Worm (Caenorhabditis elegans) whole organism, mixed stage, embryonic: ENCODE results near the gene srlf-5.

Source experiments
- M03D4.4 ChIP-seq: sonication (generic microtip); optimal IDR thresholded peaks from 2 replicates; lab custom pipeline; 2017; ENCODE audit warnings: mild to moderate bottlenecking, missing genetic modification characterization, missing compliant biosample characterization
- blmp-1 ChIP-seq: fragments of 150-350 bp; optimal IDR thresholded peaks from 2 replicates; lab custom pipeline; 2014; ENCODE audit warnings: missing biosample characterization, missing genetic modification characterization
- ceh-39 ChIP-seq: fragments of 150-350 bp; optimal IDR thresholded peaks from 2 replicates; lab custom pipeline; 2014; ENCODE audit warnings: missing biosample characterization, missing genetic modification characterization
- ceh-43 ChIP-seq: fragments of 200-800 bp; sonication (Bioruptor generic); optimal IDR thresholded peaks from 2 replicates; lab custom pipeline; 2018; ENCODE audit warnings: mild to moderate bottlenecking, missing genetic modification characterization, moderate library complexity, missing compliant biosample characterization
- ceh-83 ChIP-seq: fragments of 200-800 bp; sonication (Bioruptor generic); optimal IDR thresholded peaks from 2 replicates; lab custom pipeline; 2018; ENCODE audit warnings: mild to moderate bottlenecking, missing genetic modification characterization, missing compliant biosample characterization
- ces-1 ChIP-seq: fragments of 150-350 bp; optimal IDR thresholded peaks from 2 replicates; lab custom pipeline; 2014; ENCODE audit warnings: missing biosample characterization, missing genetic modification reagents, missing genetic modification characterization
- cnd-1 ChIP-seq: fragments of 200-800 bp; sonication (Bioruptor generic); optimal IDR thresholded peaks from 2 replicates; lab custom pipeline; 2018; ENCODE audit warnings: mild to moderate bottlenecking, missing genetic modification characterization, missing compliant biosample characterization
- drap-1 ChIP-seq: fragments of 200-800 bp; sonication (Bioruptor generic); optimal IDR thresholded peaks from 3 replicates; lab custom pipeline; 2018; ENCODE audit warnings: mild to moderate bottlenecking, missing genetic modification characterization, missing compliant biosample characterization
- elt-1 ChIP-seq: sonication (generic microtip); optimal IDR thresholded peaks from 2 replicates; lab custom pipeline; 2017; ENCODE audit warnings: missing genetic modification characterization, mild to moderate bottlenecking, missing compliant biosample characterization, antibody characterized with exemption, moderate library complexity, borderline replicate concordance; ENCODE audit not compliant: insufficient read depth
- elt-3 ChIP-seq: fragments of 150-350 bp; optimal IDR thresholded peaks from 2 replicates; lab custom pipeline; 2014; ENCODE audit warnings: missing biosample characterization, missing genetic modification characterization
- flh-1 ChIP-seq: fragments of 200-800 bp; sonication (Bioruptor generic); optimal IDR thresholded peaks from 2 replicates; lab custom pipeline; 2018; ENCODE audit warnings: mild to moderate bottlenecking, missing genetic modification characterization, moderate library complexity, missing compliant biosample characterization
- ham-2 ChIP-seq: fragments of 200-800 bp; sonication (Bioruptor generic); optimal IDR thresholded peaks from 2 replicates; lab custom pipeline; 2018; ENCODE audit warnings: mild to moderate bottlenecking, missing genetic modification characterization, missing compliant biosample characterization
- hlh-1 ChIP-seq: fragments of 150-350 bp; optimal IDR thresholded peaks from 2 replicates; lab custom pipeline; 2014; ENCODE audit warnings: missing biosample characterization, missing genetic modification reagents, missing genetic modification characterization
- lin-32 ChIP-seq: fragments of 200-800 bp; sonication (Bioruptor generic); optimal IDR thresholded peaks from 2 replicates; lab custom pipeline; 2018; ENCODE audit warnings: mild to moderate bottlenecking, missing genetic modification characterization, missing compliant biosample characterization
- lsy-2 ChIP-seq: fragments of 150-350 bp; optimal IDR thresholded peaks from 2 replicates; lab custom pipeline; 2014; ENCODE audit warnings: missing biosample characterization, missing genetic modification characterization
- mep-1 ChIP-seq: fragments of 150-350 bp; optimal IDR thresholded peaks from 2 replicates; lab custom pipeline; 2017; ENCODE audit warnings: missing biosample characterization, missing genetic modification reagents, missing genetic modification characterization, inconsistent platforms
- mls-2 ChIP-seq: sonication (generic microtip); optimal IDR thresholded peaks from 2 replicates; lab custom pipeline; 2016; ENCODE audit warnings: mild to moderate bottlenecking, missing genetic modification characterization, moderate library complexity, missing compliant biosample characterization
- nhr-12 ChIP-seq: fragments of 150-350 bp; optimal IDR thresholded peaks from 2 replicates; lab custom pipeline; 2014; ENCODE audit warnings: missing biosample characterization, missing genetic modification characterization
- nhr-2 ChIP-seq: fragments of 150-350 bp; optimal IDR thresholded peaks from 2 replicates; lab custom pipeline; 2014; ENCODE audit warnings: missing biosample characterization, missing genetic modification characterization
- nhr-237 ChIP-seq: fragments of 150-350 bp; optimal IDR thresholded peaks from 2 replicates; lab custom pipeline; 2014; ENCODE audit warnings: missing biosample characterization, missing genetic modification characterization
- nhr-28 ChIP-seq: fragments of 150-350 bp; optimal IDR thresholded peaks from 2 replicates; lab custom pipeline; 2014; ENCODE audit warnings: missing biosample characterization, missing genetic modification characterization
- pha-4 ChIP-seq: fragments of 150-350 bp; optimal IDR thresholded peaks from 2 replicates; lab custom pipeline; 2018; ENCODE audit warnings: missing biosample characterization, missing genetic modification reagents, missing genetic modification characterization
- sem-2 ChIP-seq: fragments of 200-800 bp; sonication (Bioruptor generic); optimal IDR thresholded peaks from 2 replicates; lab custom pipeline; 2018; ENCODE audit warnings: mild to moderate bottlenecking, missing genetic modification characterization, missing compliant biosample characterization
- snpc-4 ChIP-seq: fragments of 150-350 bp; optimal IDR thresholded peaks from 2 replicates; lab custom pipeline; 2014; ENCODE audit warnings: missing biosample characterization, missing genetic modification characterization
- sptf-1 ChIP-seq: sonication (generic microtip); optimal IDR thresholded peaks from 2 replicates; lab custom pipeline; 2017; ENCODE audit warnings: mild to moderate bottlenecking, missing genetic modification characterization, moderate library complexity, missing compliant biosample characterization
- tbx-8 ChIP-seq: fragments of 200-800 bp; sonication (Bioruptor generic); optimal IDR thresholded peaks from 2 replicates; lab custom pipeline; 2018; ENCODE audit warnings: mild to moderate bottlenecking, missing genetic modification characterization, moderate library complexity, missing compliant biosample characterization
- unc-39 ChIP-seq: fragments of 150-350 bp; optimal IDR thresholded peaks from 2 replicates; lab custom pipeline; 2014; ENCODE audit warnings: missing biosample characterization, missing genetic modification characterization
- unc-62 ChIP-seq: fragments of 150-350 bp; optimal IDR thresholded peaks from 2 replicates; lab custom pipeline; 2014; ENCODE audit warnings: missing biosample characterization, missing genetic modification reagents, missing genetic modification characterization
- zip-8 ChIP-seq: fragments of 150-350 bp; optimal IDR thresholded peaks from 2 replicates; lab custom pipeline; 2014; ENCODE audit warnings: missing biosample characterization, missing genetic modification characterization
- ztf-11 ChIP-seq: fragments of 150-350 bp; optimal IDR thresholded peaks from 2 replicates; lab custom pipeline; 2014; ENCODE audit warnings: missing biosample characterization, missing genetic modification characterization

Gene srlf-5

ce11 chrIV:12899392-12899791 is 27.1 kb downstream of the srlf-5 start, which contains the start of gene K08D8.9:
K08D8.9 (plus strand) TSS chrIV:12899692.
- TF ChIP-seq nhr-2 (tag; lab: Kevin White, UChicago) (no peak), elt-1 (no peak), ztf-11 (tag; lab: Kevin White, UChicago) (no peak), hlh-1 (no peak), unc-39 (tag; lab: Kevin White, UChicago) (no peak), nhr-28 (tag; lab: Kevin White, UChicago) (no peak)
- TF ChIP-seq, all 35 proteins: peak for 0

ce11 chrIV:12898823-12899222 is 27.7 kb downstream of the srlf-5 start:
- TF ChIP-seq ces-1 (GFP tag; lab: Kevin White, UChicago): no peak
- TF ChIP-seq unc-62 (GFP tag; lab: Kevin White, UChicago): no peak
- no peak for TF ChIP-seq blmp-1 (tag; lab: Kevin White, UChicago)
- TF ChIP-seq lsy-2: no peak
- no peak for TF ChIP-seq sptf-1 (tag; lab: Kevin White, UChicago)
- TF ChIP-seq snpc-4 (tag; lab: Kevin White, UChicago): no peak
- no peak for TF ChIP-seq ceh-43 (GFP tag; lab: Kevin White, UChicago)
- TF ChIP-seq nhr-2 (tag; lab: Kevin White, UChicago): no peak
- TF ChIP-seq ztf-11 (tag; lab: Kevin White, UChicago): no peak
- no peak for TF ChIP-seq elt-3 (tag; lab: Kevin White, UChicago)
- no peak for TF ChIP-seq elt-1
- TF ChIP-seq ceh-83: no peak
- TF ChIP-seq tbx-8 (GFP tag; lab: Kevin White, UChicago): no peak
- TF ChIP-seq drap-1 (GFP tag; lab: Kevin White, UChicago): no peak
- no peak for TF ChIP-seq nhr-237 (tag; lab: Kevin White, UChicago)
- no peak for TF ChIP-seq M03D4.4
- no peak for TF ChIP-seq mls-2 (tag; lab: Kevin White, UChicago)

ce11 chrIV:12897146-12897545 is 29.4 kb downstream of the srlf-5 start:
- TF ChIP-seq lin-32 (GFP tag; lab: Kevin White, UChicago) (no peak), ceh-39 (tag; lab: Kevin White, UChicago) (no peak), flh-1 (GFP tag; lab: Kevin White, UChicago) (no peak), hlh-1 (no peak), zip-8 (tag; lab: Kevin White, UChicago) (no peak), ceh-43 (GFP tag; lab: Kevin White, UChicago) (no peak), nhr-2 (tag; lab: Kevin White, UChicago) (no peak), mep-1 (tag; lab: Kevin White, UChicago) (no peak), nhr-12 (tag; lab: Kevin White, UChicago) (no peak), ham-2 (GFP tag; lab: Kevin White, UChicago) (no peak), ceh-83 (no peak), nhr-28 (tag; lab: Kevin White, UChicago) (no peak), drap-1 (GFP tag; lab: Kevin White, UChicago) (no peak)
- TF ChIP-seq, all 35 proteins: peak for 0

ce11 chrIV:12896371-12896882 is 30.1 kb downstream of the srlf-5 start, which contains the start of gene K08D8.7:
K08D8.7 (plus strand) TSS chrIV:12896832.
- TF ChIP-seq ham-2 (GFP tag; lab: Kevin White, UChicago) (no peak), ceh-39 (tag; lab: Kevin White, UChicago) (no peak), ces-1 (GFP tag; lab: Kevin White, UChicago) (no peak)

ce11 chrIV:12894996-12895395 is 31.5 kb downstream of the srlf-5 start, which contains the start of gene K08D8.11:
K08D8.11 (plus strand) TSS chrIV:12895296.
- TF ChIP-seq elt-3 (tag; lab: Kevin White, UChicago): no peak
- TF ChIP-seq cnd-1: no peak
- TF ChIP-seq nhr-12 (tag; lab: Kevin White, UChicago): no peak
- TF ChIP-seq pha-4 (tag; lab: Kevin White, UChicago): no peak
- TF ChIP-seq ceh-43 (GFP tag; lab: Kevin White, UChicago): no peak
- TF ChIP-seq blmp-1 (tag; lab: Kevin White, UChicago): no peak
- TF ChIP-seq drap-1 (GFP tag; lab: Kevin White, UChicago): no peak
- TF ChIP-seq unc-62 (GFP tag; lab: Kevin White, UChicago): no peak
- TF ChIP-seq hlh-1: no peak
- TF ChIP-seq sem-2: no peak
- no peak for TF ChIP-seq unc-39 (tag; lab: Kevin White, UChicago)
